Comparison of ENCODE assay signal across 1 fruit fly cellular context in the genomic region with DNA sequence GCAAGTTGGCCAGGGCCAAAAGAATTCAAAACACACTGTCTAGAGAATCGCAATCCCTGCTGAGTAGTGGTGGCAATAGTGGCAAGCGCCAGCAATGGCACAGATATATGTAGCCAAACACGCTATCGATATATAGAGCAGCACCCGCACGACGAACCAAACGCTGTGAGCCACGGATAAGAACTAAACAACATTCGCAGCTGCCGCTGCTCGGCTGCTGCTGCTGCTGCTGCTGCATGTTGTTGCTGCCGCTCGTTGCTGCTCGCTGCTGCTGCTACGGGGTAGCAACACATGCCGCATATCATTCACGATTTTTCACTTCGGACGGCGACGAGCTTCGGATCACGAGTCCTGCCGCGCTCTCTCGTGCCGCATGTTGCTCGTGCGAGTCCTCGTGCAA.
TF ChIP-seq lines count a peak whose summit lies in the region.

Gene side (minus strand): TSS at position 175 of the 400 bp plus-strand sequence.

TF ChIP-seq in whole organism, embryonic, 481 proteins besides CTCF, POLR2A, EP300 and RAD21 (continued from another document):
- TF ChIP-seq Awh (GFP tag; IDR thresholded peaks at IDR 0.05; lab: Robert Waterston, UW) (no peak), Jarid2 (GFP tag; optimal IDR thresholded peaks at IDR 0.05; lab: Kevin White, UChicago) (peak; percentile 90), CG2199 (GFP tag; IDR thresholded peaks at IDR 0.05; lab: Robert Waterston, UW) (peak; percentile 62; the same call in 1 of the 3 replicates), CG15011 (GFP tag; optimal IDR thresholded peaks at IDR 0.05; lab: Kevin White, UChicago) (no peak), CG17802 (tag; optimal IDR thresholded peaks at IDR 0.05; lab: Kevin White, UChicago) (no peak), CG15514 (GFP tag; optimal IDR thresholded peaks at IDR 0.05; lab: Kevin White, UChicago) (no peak), salm (tag; optimal IDR thresholded peaks at IDR 0.05; lab: Kevin White, UChicago) (no peak), CG6683 (GFP tag; optimal IDR thresholded peaks at IDR 0.05; lab: Kevin White, UChicago) (no peak), kni (GFP tag; optimal IDR thresholded peaks at IDR 0.05; lab: Kevin White, UChicago) (no peak), CG11695 (GFP tag; IDR thresholded peaks at IDR 0.05; lab: Robert Waterston, UW) (no peak), CG9437 (GFP tag; optimal IDR thresholded peaks at IDR 0.05; lab: Kevin White, UChicago) (no peak), schlank (tag; optimal IDR thresholded peaks at IDR 0.05; lab: Kevin White, UChicago) (no peak)
